Worm (Caenorhabditis elegans): ENCODE results near the gene his-69.

Gene his-69

DNA sequence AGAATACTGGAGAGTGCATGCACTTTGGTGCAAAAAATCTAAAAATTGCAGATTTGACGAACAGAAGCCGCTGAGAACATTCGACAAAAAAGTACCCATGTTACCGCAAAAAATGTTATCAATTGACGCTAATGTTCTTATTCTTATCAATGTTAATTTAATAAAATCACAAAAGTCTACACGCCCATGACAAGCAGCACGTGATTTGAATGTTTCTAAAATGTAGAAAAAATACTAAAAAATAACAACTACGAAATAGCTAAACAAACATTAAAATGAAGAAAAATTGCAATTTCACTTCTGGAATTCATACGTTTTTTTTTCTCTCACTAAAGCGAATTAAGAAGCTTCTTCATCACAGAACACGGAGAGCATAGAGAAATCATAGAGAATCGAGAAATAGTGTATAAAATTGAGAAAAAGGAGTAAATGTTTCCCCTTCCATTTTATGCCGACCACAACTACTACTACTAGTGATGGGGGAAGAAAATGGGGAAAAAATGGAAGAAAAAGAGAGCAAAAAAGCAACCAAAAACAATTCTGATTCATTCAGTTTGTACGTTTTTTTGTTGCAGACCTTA is 29.9 kb upstream of the his-69 start:
- TF ChIP-seq lin-15B (tag; optimal IDR thresholded peaks at IDR 0.05) (peak; percentile 40), pqm-1 (tag; optimal IDR thresholded peaks at IDR 0.05) (peak; percentile 18), ama-1 (optimal IDR thresholded peaks at IDR 0.05) (peak; percentile 2), unc-39 (tag; optimal IDR thresholded peaks at IDR 0.05) (no peak), elt-2 (tag; optimal IDR thresholded peaks at IDR 0.05) (peak; percentile 70), hmg-11 (tag; optimal IDR thresholded peaks at IDR 0.05) (peak; percentile 38), pha-4 (tag; optimal IDR thresholded peaks at IDR 0.05) (peak; percentile 74), mml-1 (tag; optimal IDR thresholded peaks at IDR 0.05) (no peak), nfya-1 (tag; optimal IDR thresholded peaks at IDR 0.05; ENCODE audit: insufficient read depth) (peak; percentile 50)

DNA sequence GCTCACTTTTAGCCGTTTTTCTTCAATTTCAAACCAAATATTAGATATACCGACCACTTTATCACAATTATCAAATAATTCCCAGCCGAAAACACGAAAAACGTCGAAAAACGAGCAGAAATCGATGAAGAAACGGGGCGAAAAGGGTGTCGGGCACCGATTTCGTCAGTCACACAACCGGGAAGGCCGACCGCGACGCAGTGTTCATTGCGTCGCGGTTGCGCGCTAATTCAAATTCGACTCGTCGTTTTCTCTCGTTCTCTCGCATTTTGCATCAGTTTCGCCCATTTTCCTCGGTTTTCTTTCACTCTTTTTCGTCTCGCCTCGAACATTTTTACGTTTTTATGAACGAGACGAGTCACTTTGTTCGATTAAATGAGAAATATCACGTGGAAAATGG is 29.0 kb upstream of the his-69 start:
- TF ChIP-seq ZK546.5 (tag; optimal IDR thresholded peaks at IDR 0.05) = no peak
- peak; percentile 99 for TF ChIP-seq lin-15B (tag; optimal IDR thresholded peaks at IDR 0.05)
- TF ChIP-seq egl-27 (tag; optimal IDR thresholded peaks at IDR 0.05) = no peak
- no peak for TF ChIP-seq nhr-77 (tag; optimal IDR thresholded peaks at IDR 0.05)
- no peak for TF ChIP-seq ceh-82 (tag; optimal IDR thresholded peaks at IDR 0.05)
- no peak for TF ChIP-seq ztf-11 (tag; optimal IDR thresholded peaks at IDR 0.05)
- no peak for TF ChIP-seq nhr-237 (tag; optimal IDR thresholded peaks at IDR 0.05)
- TF ChIP-seq nhr-25 (tag; optimal IDR thresholded peaks at IDR 0.05) = peak; percentile 92
- TF ChIP-seq unc-39 (tag; optimal IDR thresholded peaks at IDR 0.05) = no peak
- TF ChIP-seq pqm-1 (tag; optimal IDR thresholded peaks at IDR 0.05) = peak; percentile 21
- TF ChIP-seq elt-1 (tag; optimal IDR thresholded peaks at IDR 0.05) = no peak
- TF ChIP-seq lsy-12 (tag; optimal IDR thresholded peaks at IDR 0.05) = peak; percentile 61
- TF ChIP-seq ceh-16 (tag; optimal IDR thresholded peaks at IDR 0.05) = no peak
- peak; percentile 82 for TF ChIP-seq nhr-23 (tag; optimal IDR thresholded peaks at IDR 0.05)
- TF ChIP-seq mml-1 (tag; optimal IDR thresholded peaks at IDR 0.05) = no peak
- no peak for TF ChIP-seq aly-2 (tag; optimal IDR thresholded peaks at IDR 0.05)
- no peak for TF ChIP-seq ceh-28 (tag; optimal IDR thresholded peaks at IDR 0.05)
- no peak for TF ChIP-seq mdl-1 (tag; optimal IDR thresholded peaks at IDR 0.05)
- no peak for TF ChIP-seq nhr-76 (tag; optimal IDR thresholded peaks at IDR 0.05)
- no peak for TF ChIP-seq tbx-2 (tag; optimal IDR thresholded peaks at IDR 0.05)
- TF ChIP-seq nfya-1 (tag; optimal IDR thresholded peaks at IDR 0.05; ENCODE audit: insufficient read depth) = peak; percentile 84
- no peak for TF ChIP-seq nhr-28 (tag; optimal IDR thresholded peaks at IDR 0.05)
- no peak for TF ChIP-seq nhr-12 (tag; optimal IDR thresholded peaks at IDR 0.05)
- no peak for TF ChIP-seq eor-1 (tag; optimal IDR thresholded peaks at IDR 0.05)
- TF ChIP-seq R02D3.7 (tag; optimal IDR thresholded peaks at IDR 0.05) = no peak
- TF ChIP-seq ama-1 (optimal IDR thresholded peaks at IDR 0.05) = peak; percentile 60
- no peak for TF ChIP-seq sea-2 (GFP tag; optimal IDR thresholded peaks at IDR 0.05)
- TF ChIP-seq elt-3 (tag; optimal IDR thresholded peaks at IDR 0.05) = peak in 1 of 3 experiments; percentile 18
- no peak for TF ChIP-seq ceh-9 (tag; optimal IDR thresholded peaks at IDR 0.05)
- TF ChIP-seq egl-5 (tag; optimal IDR thresholded peaks at IDR 0.05) = peak; percentile 81
- TF ChIP-seq jun-1 (tag; optimal IDR thresholded peaks at IDR 0.05) = peak; percentile 57
- TF ChIP-seq unc-62 (GFP tag; optimal IDR thresholded peaks at IDR 0.05) = no peak
- TF ChIP-seq elt-2 (tag; optimal IDR thresholded peaks at IDR 0.05) = peak; percentile 42
- peak; percentile 10 for TF ChIP-seq nhr-43 (tag; optimal IDR thresholded peaks at IDR 0.05; ENCODE audit: poor library complexity, severe bottlenecking)
- TF ChIP-seq hmg-11 (tag; optimal IDR thresholded peaks at IDR 0.05) = peak; percentile 62
- TF ChIP-seq nhr-11 (tag; optimal IDR thresholded peaks at IDR 0.05) = no peak
- peak; percentile 65 for TF ChIP-seq pha-4 (tag; optimal IDR thresholded peaks at IDR 0.05)
- TF ChIP-seq daf-12 (tag; optimal IDR thresholded peaks at IDR 0.05) = no peak
- peak; percentile 13 for TF ChIP-seq fkh-10 (GFP tag; optimal IDR thresholded peaks at IDR 0.05)
- no peak for TF ChIP-seq zag-1 (tag; optimal IDR thresholded peaks at IDR 0.05)
- TF ChIP-seq nhr-67 (tag; optimal IDR thresholded peaks at IDR 0.05) = no peak
- peak; percentile 64 for TF ChIP-seq snpc-4 (tag; optimal IDR thresholded peaks at IDR 0.05)
- TF ChIP-seq ztf-4 (tag; optimal IDR thresholded peaks at IDR 0.05) = no peak
- TF ChIP-seq fkh-2 (tag; optimal IDR thresholded peaks at IDR 0.05) = no peak
- no peak for TF ChIP-seq skn-1 (tag; optimal IDR thresholded peaks at IDR 0.05)
- no peak for TF ChIP-seq fos-1 (tag; optimal IDR thresholded peaks at IDR 0.05)
- peak; percentile 95 for TF ChIP-seq lin-39 (tag; optimal IDR thresholded peaks at IDR 0.05)

All from whole organism, L3 larva.